Fruit fly (Drosophila melanogaster) whole organism, wandering third instar larva: ENCODE data around the gene CG2854.

Experiments
- Abd-B ChIP-seq: fragments of >200 bp; optimal IDR thresholded peaks from 2 replicates; lab custom pipeline; 2017; ENCODE audit warnings: missing biosample characterization, missing genetic modification characterization
- CG32264 ChIP-seq: fragments of 200-800 bp; sonication (Bioruptor generic); optimal IDR thresholded peaks from 2 replicates; lab custom pipeline; 2016; ENCODE audit warnings: missing biosample characterization, missing genetic modification characterization
- CG9705 ChIP-seq: fragments of 200-800 bp; sonication (Bioruptor generic); optimal IDR thresholded peaks from 2 replicates; lab custom pipeline; 2018; ENCODE audit warnings: missing biosample characterization, mild to moderate bottlenecking, missing genetic modification characterization
- CrebA ChIP-seq: fragments of 200-800 bp; sonication (Bioruptor generic); optimal IDR thresholded peaks from 2 replicates; lab custom pipeline; 2016; ENCODE audit warnings: missing biosample characterization, mild to moderate bottlenecking, missing genetic modification characterization, borderline replicate concordance
- Dfd ChIP-seq: fragments of >200 bp; optimal IDR thresholded peaks from 2 replicates; lab custom pipeline; 2017; ENCODE audit warnings: missing biosample characterization, missing genetic modification characterization
- Dif ChIP-seq: fragments of 200-275, 200-300 bp; sonication (Bioruptor generic); optimal IDR thresholded peaks from 2 replicates; lab custom pipeline; 2018; ENCODE audit warnings: missing biosample characterization, missing genetic modification characterization; ENCODE audit not compliant: partially characterized antibody
- GATAd ChIP-seq: sonication (Bioruptor generic); optimal IDR thresholded peaks from 2 replicates; lab custom pipeline; 2016; ENCODE audit warnings: missing biosample characterization, missing genetic modification characterization
- HLH106 ChIP-seq: fragments of 200-800 bp; optimal IDR thresholded peaks from 3 replicates; lab custom pipeline; 2019; ENCODE audit warnings: missing biosample characterization, mild to moderate bottlenecking, missing genetic modification characterization, moderate library complexity
- Hnf4 ChIP-seq: fragments of 200-800 bp; sonication (Bioruptor generic); optimal IDR thresholded peaks from 2 replicates; lab custom pipeline; 2016; ENCODE audit warnings: missing biosample characterization, mild to moderate bottlenecking, missing genetic modification characterization
- Hr78 ChIP-seq: fragments of >200 bp; optimal IDR thresholded peaks from 2 replicates; lab custom pipeline; 2017; ENCODE audit warnings: missing biosample characterization, missing genetic modification characterization
- Hr83 ChIP-seq: fragments of 200-300 bp; sonication (Bioruptor generic); optimal IDR thresholded peaks from 2 replicates; lab custom pipeline; 2016; ENCODE audit warnings: missing biosample characterization, mild to moderate bottlenecking, missing genetic modification characterization, moderate library complexity; ENCODE audit not compliant: poor library complexity, severe bottlenecking
- Jra ChIP-seq: sonication (Bioruptor generic); optimal IDR thresholded peaks from 2 replicates; lab custom pipeline; 2016; ENCODE audit warnings: missing biosample characterization, missing genetic modification characterization
- Mio ChIP-seq: sonication (Bioruptor generic); optimal IDR thresholded peaks from 2 replicates; lab custom pipeline; 2016; ENCODE audit warnings: missing biosample characterization, missing genetic modification characterization
- Myc ChIP-seq: fragments of >200 bp; optimal IDR thresholded peaks from 2 replicates; lab custom pipeline; 2017
- N ChIP-seq: fragments of >200 bp; optimal IDR thresholded peaks from 2 replicates; lab custom pipeline; 2018; ENCODE audit warnings: missing biosample characterization, missing external identifiers, missing genetic modification characterization
- OdsH ChIP-seq: fragments of 200-800 bp; sonication (Bioruptor generic); optimal IDR thresholded peaks from 2 replicates; lab custom pipeline; 2016; ENCODE audit warnings: missing biosample characterization, mild to moderate bottlenecking, missing genetic modification characterization
- Rel ChIP-seq, 2 experiments: fragments of 200-800 bp; sonication (Bioruptor generic) in 1 of 2; optimal IDR thresholded peaks; 2 replicates in 1 of 2; 3 replicates in 1 of 2; lab custom pipeline; 2016 to 2019; ENCODE audit warnings: mild to moderate bottlenecking in 2 of 2, missing biosample characterization in 2 of 2, missing genetic modification characterization in 2 of 2, moderate library complexity in 1 of 2
- Sp1 ChIP-seq: fragments of 200-800 bp; sonication (Bioruptor generic); optimal IDR thresholded peaks from 3 replicates; lab custom pipeline; 2019; ENCODE audit warnings: missing biosample characterization, mild to moderate bottlenecking, missing genetic modification characterization, moderate library complexity
- Vsx2 ChIP-seq: fragments of 200-300, 225-300 bp; sonication (Bioruptor generic); optimal IDR thresholded peaks from 2 replicates; lab custom pipeline; 2018; ENCODE audit warnings: missing biosample characterization, missing genetic modification characterization; ENCODE audit not compliant: partially characterized antibody
- br ChIP-seq: fragments of 200-800 bp; sonication (Bioruptor generic); optimal IDR thresholded peaks from 2 replicates; lab custom pipeline; 2016; ENCODE audit warnings: missing biosample characterization, missing genetic modification characterization
- brk ChIP-seq: fragments of 200-800 bp; sonication (Bioruptor generic); optimal IDR thresholded peaks from 2 replicates; lab custom pipeline; 2016; ENCODE audit warnings: missing biosample characterization, mild to moderate bottlenecking, missing genetic modification characterization
- dl ChIP-seq, 2 experiments: fragments of 175-275, 200-275 bp in 1 of 2; fragments of 200-275 bp in 1 of 2; sonication (Bioruptor generic); optimal IDR thresholded peaks; lab custom pipeline; 2018; ENCODE audit warnings: mild to moderate bottlenecking in 2 of 2, missing biosample characterization in 2 of 2, missing genetic modification characterization in 2 of 2, moderate library complexity in 2 of 2; ENCODE audit not compliant: partially characterized antibody in 2 of 2, insufficient read depth in 1 of 2
- dmrt93B ChIP-seq: fragments of 200-800 bp; sonication (Bioruptor generic); optimal IDR thresholded peaks from 2 replicates; lab custom pipeline; 2018; ENCODE audit warnings: missing biosample characterization, mild to moderate bottlenecking, missing genetic modification characterization
- dsf ChIP-seq: sonication (Bioruptor generic); optimal IDR thresholded peaks from 2 replicates; lab custom pipeline; 2016; ENCODE audit warnings: missing biosample characterization, missing genetic modification characterization, borderline replicate concordance
- ey ChIP-seq: fragments of 200-800 bp; sonication (Bioruptor generic); optimal IDR thresholded peaks from 2 replicates; lab custom pipeline; 2016; ENCODE audit warnings: missing biosample characterization, missing genetic modification characterization
- foxo ChIP-seq, 2 experiments: fragments of 200-800 bp; sonication (Bioruptor generic); optimal IDR thresholded peaks; 2 replicates in 1 of 2; 3 replicates in 1 of 2; lab custom pipeline; 2016 to 2017; ENCODE audit warnings: missing biosample characterization in 2 of 2, missing genetic modification characterization in 2 of 2
- fru ChIP-seq: fragments of 200-800 bp; sonication (Bioruptor generic); optimal IDR thresholded peaks from 3 replicates; lab custom pipeline; 2016; ENCODE audit warnings: missing biosample characterization, mild to moderate bottlenecking, missing genetic modification characterization
- h ChIP-seq: fragments of 200-800 bp; sonication (Bioruptor generic); optimal IDR thresholded peaks from 3 replicates; lab custom pipeline; 2016; ENCODE audit warnings: missing biosample characterization, mild to moderate bottlenecking, missing genetic modification characterization
- jim ChIP-seq: fragments of 175-275, 200-325 bp; sonication (Bioruptor generic); optimal IDR thresholded peaks from 2 replicates; lab custom pipeline; 2016; ENCODE audit warnings: missing biosample characterization, mild to moderate bottlenecking, missing genetic modification characterization
- lola ChIP-seq: fragments of >200 bp; optimal IDR thresholded peaks from 2 replicates; lab custom pipeline; 2017; ENCODE audit warnings: missing biosample characterization, missing genetic modification characterization
- pan ChIP-seq: fragments of >200 bp; optimal IDR thresholded peaks from 2 replicates; lab custom pipeline; 2017
- psq ChIP-seq: fragments of 200-800 bp; sonication (Bioruptor generic); optimal IDR thresholded peaks from 3 replicates; lab custom pipeline; 2017; ENCODE audit warnings: missing biosample characterization, mild to moderate bottlenecking, missing genetic modification characterization, moderate library complexity
- rgr ChIP-seq: fragments of 200-800 bp; sonication (Bioruptor generic); optimal IDR thresholded peaks from 3 replicates; lab custom pipeline; 2016; ENCODE audit warnings: missing biosample characterization, mild to moderate bottlenecking, missing genetic modification characterization
- sage ChIP-seq: fragments of 200-800 bp; sonication (Bioruptor generic); optimal IDR thresholded peaks from 2 replicates; lab custom pipeline; 2016; ENCODE audit warnings: missing biosample characterization, mild to moderate bottlenecking, missing genetic modification characterization
- sv ChIP-seq: fragments of 200-800 bp; sonication (Bioruptor generic); optimal IDR thresholded peaks from 3 replicates; lab custom pipeline; 2016; ENCODE audit warnings: missing biosample characterization, missing genetic modification characterization
- tai ChIP-seq: sonication (Bioruptor generic); optimal IDR thresholded peaks from 2 replicates; lab custom pipeline; 2016; ENCODE audit warnings: missing biosample characterization, missing genetic modification characterization
- usp ChIP-seq: fragments of >200 bp; optimal IDR thresholded peaks from 2 replicates; lab custom pipeline; 2017; ENCODE audit warnings: missing biosample characterization, missing genetic modification characterization
- woc ChIP-seq: sonication (Bioruptor generic); optimal IDR thresholded peaks from 2 replicates; lab custom pipeline; 2016; ENCODE audit warnings: missing biosample characterization, mild to moderate bottlenecking, missing genetic modification characterization

CG2854 gene

DNA sequence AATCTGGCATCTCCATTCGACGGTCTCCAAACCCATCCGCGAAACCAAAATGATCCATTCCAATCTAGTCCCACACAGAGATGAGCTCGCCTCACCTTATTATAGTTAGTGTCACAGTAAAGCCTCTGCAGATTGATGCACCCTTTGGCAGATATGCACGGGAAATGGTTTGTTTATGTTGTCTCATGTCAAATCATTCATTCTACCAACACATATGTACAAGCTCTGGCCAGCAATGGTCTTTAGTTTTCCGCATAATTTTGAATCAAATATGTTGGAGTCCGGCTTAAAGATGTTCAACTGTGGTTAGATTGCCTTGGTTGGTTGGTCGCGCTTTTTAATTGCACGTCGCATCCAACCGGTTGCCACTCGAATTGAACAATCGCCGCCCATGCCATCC is 31.3 kb downstream of the CG2854 start:
- TF ChIP-seq Sp1 (no peak), h (no peak), CrebA (GFP tag; lab: Kevin White, UChicago) (no peak), fru (GFP tag; lab: Kevin White, UChicago) (no peak), rgr (no peak), jim (no peak), woc (GFP tag; lab: Kevin White, UChicago) (no peak), N (GFP tag; lab: Kevin White, UChicago) (no peak), tai (GFP tag; lab: Kevin White, UChicago) (no peak), GATAd (GFP tag; lab: Kevin White, UChicago) (no peak), dmrt93B (no peak), Hnf4 (no peak), br (GFP tag; lab: Kevin White, UChicago) (no peak)

DNA sequence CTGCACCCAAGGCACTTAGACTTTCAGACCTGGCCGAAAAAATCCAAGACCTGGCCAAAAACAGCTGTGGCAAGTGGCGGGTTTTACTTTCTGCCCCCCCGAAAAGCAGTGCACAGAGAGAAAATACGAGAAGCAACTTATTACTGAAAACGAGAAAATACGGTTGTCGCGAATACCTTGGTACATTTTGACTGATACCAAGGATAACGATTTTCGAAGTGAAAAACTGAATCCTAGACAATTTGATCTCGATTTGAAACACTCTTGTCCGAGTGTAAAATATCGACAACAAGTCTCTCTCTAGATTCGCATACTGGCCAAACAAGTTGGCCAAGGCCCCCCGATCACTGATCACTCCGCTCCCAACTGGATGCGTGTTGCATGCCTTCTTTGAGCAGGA is 32.9 kb downstream of the CG2854 start:
- no peak for TF ChIP-seq Myc (lab: Kevin White, UChicago)
- TF ChIP-seq Vsx2 (GFP tag; lab: Kevin White, UChicago) = no peak
- TF ChIP-seq N (GFP tag; lab: Kevin White, UChicago) = no peak
- peak; percentile 73 for TF ChIP-seq Hnf4
- peak; percentile 34 for TF ChIP-seq CG32264
- TF ChIP-seq Hr83 (GFP tag; lab: Kevin White, UChicago) = no peak
- TF ChIP-seq Abd-B (GFP tag; lab: Kevin White, UChicago) = no peak
- TF ChIP-seq HLH106 (tag; lab: Kevin White, UChicago) = peak; percentile 85
- TF ChIP-seq CrebA (GFP tag; lab: Kevin White, UChicago) = no peak
- peak; percentile 90 for TF ChIP-seq CG9705 (GFP tag; lab: Kevin White, UChicago)
- TF ChIP-seq rgr = peak; percentile 85
- peak; percentile 89 for TF ChIP-seq fru (GFP tag; lab: Kevin White, UChicago)
- peak; percentile 84 for TF ChIP-seq br (GFP tag; lab: Kevin White, UChicago)
- TF ChIP-seq ey (GFP tag; lab: Kevin White, UChicago) = peak; percentile 78
- no peak for TF ChIP-seq Dif
- peak; percentile 64 for TF ChIP-seq woc (GFP tag; lab: Kevin White, UChicago)
- no peak for TF ChIP-seq pan (lab: Kevin White, UChicago)
- TF ChIP-seq lola (GFP tag; lab: Kevin White, UChicago) = no peak
- no peak for TF ChIP-seq sv (GFP tag; lab: Kevin White, UChicago)
- peak in 1 of 2 experiments; percentile 87 for TF ChIP-seq foxo (GFP tag; optimal IDR thresholded peaks at IDR 0.05; lab: Kevin White, UChicago)
- TF ChIP-seq usp = no peak
- no peak for TF ChIP-seq Dfd (GFP tag; lab: Kevin White, UChicago)
- TF ChIP-seq tai (GFP tag; lab: Kevin White, UChicago) = peak; percentile 74
- peak; percentile 81 for TF ChIP-seq Sp1
- TF ChIP-seq Rel (GFP tag; optimal IDR thresholded peaks at IDR 0.05; lab: Kevin White, UChicago) = no peak
- TF ChIP-seq Rel (tag; optimal IDR thresholded peaks at IDR 0.05; lab: Kevin White, UChicago) = peak; percentile 39
- TF ChIP-seq dmrt93B = peak; percentile 88
- no peak for TF ChIP-seq Mio (GFP tag; lab: Kevin White, UChicago)
- peak; percentile 32 for TF ChIP-seq brk
- TF ChIP-seq psq (GFP tag; lab: Kevin White, UChicago) = peak; percentile 68
- no peak for TF ChIP-seq Hr78 (GFP tag; lab: Kevin White, UChicago)
- TF ChIP-seq sage (GFP tag; lab: Kevin White, UChicago) = peak; percentile 72
- peak; percentile 58 for TF ChIP-seq Jra
- peak; percentile 71 for TF ChIP-seq OdsH
- TF ChIP-seq dl (GFP tag; optimal IDR thresholded peaks at IDR 0.05; lab: Kevin White, UChicago; ENCODE audit: insufficient read depth in 1 of 2, partially characterized antibody in 2 of 2) = no peak
- peak; percentile 87 for TF ChIP-seq h
- no peak for TF ChIP-seq jim
- TF ChIP-seq GATAd (GFP tag; lab: Kevin White, UChicago) = no peak
- peak; percentile 34 for TF ChIP-seq dsf

DNA sequence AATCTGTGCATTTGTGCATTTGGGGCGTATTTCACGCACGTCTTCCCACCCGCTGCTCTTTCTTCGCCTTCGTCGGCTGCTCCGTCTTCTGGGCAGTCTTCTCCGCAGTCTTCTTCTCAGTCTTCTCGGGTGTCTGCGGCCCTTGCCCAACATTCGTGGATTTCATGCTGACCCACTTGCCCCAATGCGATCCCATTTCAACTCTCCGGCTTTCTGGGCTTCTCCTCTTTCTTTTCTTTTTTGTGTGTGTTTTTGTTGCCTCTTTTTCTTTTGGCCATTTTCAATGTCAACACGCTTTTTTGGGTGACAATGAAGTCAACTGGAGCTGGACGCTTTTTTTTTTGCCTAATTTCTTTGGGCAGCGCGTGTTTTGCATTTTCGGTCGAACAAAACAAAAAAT is 34.1 kb downstream of the CG2854 start:
- TF ChIP-seq psq (GFP tag; lab: Kevin White, UChicago) = peak; percentile 56
- TF ChIP-seq sv (GFP tag; lab: Kevin White, UChicago) = no peak
- no peak for TF ChIP-seq HLH106 (tag; lab: Kevin White, UChicago)
- no peak for TF ChIP-seq pan (lab: Kevin White, UChicago)
- no peak for TF ChIP-seq Jra
